Fruit fly (Drosophila melanogaster) whole organism, embryonic: ENCODE data around the gene CG14615.

Experiments
- Awh ChIP-seq: fragments of 200-800 bp; sonication (Bioruptor generic); IDR thresholded peaks from 2 replicates; pipeline ENCODE4, ENCODE4 v1.3.6; 2022; ENCODE audit warnings: missing biosample characterization, missing genetic modification characterization
- CG11560 ChIP-seq: fragments of 200-800 bp; sonication (Bioruptor generic); IDR thresholded peaks from 3 replicates; pipeline ENCODE4 v1.3.6; 2022; ENCODE audit warnings: missing biosample characterization, missing genetic modification characterization
- CG13894 ChIP-seq: fragments of 200-800 bp; sonication (Bioruptor generic); optimal IDR thresholded peaks from 3 replicates; lab custom pipeline; 2018; ENCODE audit warnings: missing biosample characterization, mild to moderate bottlenecking, missing genetic modification characterization, moderate library complexity
- CG14667 ChIP-seq: fragments of 200-800 bp; sonication (Bioruptor generic); IDR thresholded peaks from 2 replicates; pipeline ENCODE4 v1.3.6; 2022; ENCODE audit warnings: missing biosample characterization, missing genetic modification characterization
- CG18011 ChIP-seq: fragments of 200-800 bp; sonication (Bioruptor generic); optimal IDR thresholded peaks from 2 replicates; lab custom pipeline; 2017; ENCODE audit warnings: missing biosample characterization, missing genetic modification characterization, mild to moderate bottlenecking, moderate library complexity, missing genotype
- CG1832 ChIP-seq: fragments of 200-800 bp; sonication (Bioruptor generic); optimal IDR thresholded peaks from 2 replicates; lab custom pipeline; 2017; ENCODE audit warnings: missing biosample characterization, mild to moderate bottlenecking, missing genetic modification characterization, inconsistent platforms
- CG18619 ChIP-seq: fragments of 200-800 bp; sonication (Bioruptor generic); optimal IDR thresholded peaks from 3 replicates; lab custom pipeline; 2017; ENCODE audit warnings: missing biosample characterization, mild to moderate bottlenecking, missing genetic modification characterization
- CG18764 ChIP-seq: fragments of 200-800 bp; sonication (Bioruptor generic); optimal IDR thresholded peaks from 3 replicates; lab custom pipeline; 2016; ENCODE audit warnings: missing biosample characterization, missing genetic modification characterization
- CG2889 ChIP-seq: fragments of 200-800 bp; sonication (Bioruptor generic); IDR thresholded peaks from 3 replicates; pipeline ENCODE4 v1.3.6; 2022; ENCODE audit warnings: missing biosample characterization, missing genetic modification characterization
- CG31224 ChIP-seq: fragments of 200-800 bp; sonication (Bioruptor generic); IDR thresholded peaks from 2 replicates; pipeline ENCODE4 v1.3.6; 2022; ENCODE audit warnings: missing biosample characterization, missing genetic modification characterization
- CG3281 ChIP-seq: fragments of 200-800 bp; sonication (Bioruptor generic); optimal IDR thresholded peaks from 3 replicates; lab custom pipeline; 2017; ENCODE audit warnings: missing biosample characterization, mild to moderate bottlenecking, missing genetic modification characterization
- CG33557 ChIP-seq: fragments of 200-800 bp; sonication (Bioruptor generic); optimal IDR thresholded peaks from 2 replicates; lab custom pipeline; 2019; ENCODE audit warnings: missing biosample characterization, mild to moderate bottlenecking, missing genetic modification characterization, moderate library complexity
- CG3726 ChIP-seq: fragments of 200-800 bp; sonication (Bioruptor generic); IDR thresholded peaks from 3 replicates; pipeline ENCODE4, ENCODE4 v1.3.6; 2022; ENCODE audit warnings: missing biosample characterization, missing genetic modification characterization
- CG42726 ChIP-seq: fragments of 200-800 bp; sonication (Bioruptor generic); IDR thresholded peaks from 2 replicates; pipeline ENCODE4 v1.3.6; 2022; ENCODE audit warnings: missing biosample characterization, missing genetic modification characterization; ENCODE audit not compliant: partially characterized antibody
- CG4820 ChIP-seq: fragments of 200-800 bp; sonication (Bioruptor generic); optimal IDR thresholded peaks from 3 replicates; lab custom pipeline; 2016; ENCODE audit warnings: missing biosample characterization, missing genetic modification characterization
- CG6791 ChIP-seq: fragments of 200-800 bp; sonication (Bioruptor generic); IDR thresholded peaks from 3 replicates; pipeline ENCODE4 v1.3.6; 2022; ENCODE audit warnings: missing biosample characterization, missing genetic modification characterization; ENCODE audit not compliant: partially characterized antibody
- CG7839 ChIP-seq: fragments of 200-800 bp; sonication (Bioruptor generic); optimal IDR thresholded peaks from 3 replicates; lab custom pipeline; 2018; ENCODE audit warnings: missing biosample characterization, mild to moderate bottlenecking, missing genetic modification characterization, moderate library complexity
- CG9215 ChIP-seq: fragments of 200-800 bp; sonication (Bioruptor generic); IDR thresholded peaks from 2 replicates; pipeline ENCODE4 v1.3.6; 2022; ENCODE audit warnings: missing biosample characterization, missing genetic modification characterization
- CG9817 ChIP-seq: fragments of 200-800 bp; sonication (Bioruptor generic); optimal IDR thresholded peaks from 2 replicates; lab custom pipeline; 2018; ENCODE audit warnings: missing biosample characterization, mild to moderate bottlenecking, missing genetic modification characterization, moderate library complexity
- CHES-1-like ChIP-seq: fragments of 200-800 bp; sonication (Bioruptor generic); optimal IDR thresholded peaks from 2 replicates; lab custom pipeline; 2016; ENCODE audit warnings: missing biosample characterization, missing genetic modification characterization
- Ets65A ChIP-seq: fragments of 200-800 bp; sonication (Bioruptor generic); peaks from one replicate; lab custom pipeline; 2016; ENCODE audit warnings: missing biosample characterization, missing genetic modification characterization
- Gug ChIP-seq: fragments of 200-800 bp; sonication (Bioruptor generic); IDR thresholded peaks from 4 replicates; pipeline ENCODE4 v1.3.6; 2022; ENCODE audit warnings: missing biosample characterization, missing genetic modification characterization
- Hr51 ChIP-seq, 2 experiments: fragments of 200-800 bp; sonication (Bioruptor generic); optimal IDR thresholded peaks; 2 replicates in 1 of 2; 3 replicates in 1 of 2; lab custom pipeline; 2016 to 2018; ENCODE audit warnings: missing biosample characterization in 2 of 2, missing genetic modification characterization in 2 of 2, mild to moderate bottlenecking in 1 of 2, moderate library complexity in 1 of 2
- Lim3 ChIP-seq: fragments of 200-800 bp; sonication (Bioruptor generic); IDR thresholded peaks from 2 replicates; pipeline ENCODE4 v1.3.6; 2022; ENCODE audit warnings: missing biosample characterization, missing genetic modification characterization
- Pdp1 ChIP-seq, 2 experiments: fragments of 200-800 bp; sonication (Bioruptor generic); optimal IDR thresholded peaks; 3 replicates each; lab custom pipeline; 2016; ENCODE audit warnings: missing biosample characterization in 2 of 2, missing genetic modification characterization in 2 of 2, mild to moderate bottlenecking in 1 of 2, moderate library complexity in 1 of 2
- Spps ChIP-seq: fragments of 200-800 bp; sonication (Bioruptor generic); optimal IDR thresholded peaks from 2 replicates; lab custom pipeline; 2018; ENCODE audit warnings: missing biosample characterization, mild to moderate bottlenecking, missing genetic modification characterization
- Xbp1 ChIP-seq: fragments of 200-800 bp; sonication (Bioruptor generic); optimal IDR thresholded peaks from 3 replicates; lab custom pipeline; 2016; ENCODE audit warnings: missing biosample characterization, mild to moderate bottlenecking, missing genetic modification characterization
- al ChIP-seq: fragments of 200-800 bp; sonication (Bioruptor generic); IDR thresholded peaks from 2 replicates; pipeline ENCODE4 v1.3.6; 2022; ENCODE audit warnings: missing biosample characterization, missing genetic modification characterization
- ash1 ChIP-seq: fragments of 200-800 bp; sonication (Bioruptor generic); optimal IDR thresholded peaks from 2 replicates; lab custom pipeline; 2018; ENCODE audit warnings: missing biosample characterization, mild to moderate bottlenecking, missing genetic modification characterization
- br ChIP-seq: fragments of >200 bp; optimal IDR thresholded peaks from 2 replicates; lab custom pipeline; 2017
- btn ChIP-seq: fragments of 200-800 bp; sonication (Bioruptor generic); optimal IDR thresholded peaks from 2 replicates; lab custom pipeline; 2016; ENCODE audit warnings: missing biosample characterization, missing genetic modification characterization
- cad ChIP-seq: fragments of >200 bp; optimal IDR thresholded peaks from 2 replicates; lab custom pipeline; 2017; ENCODE audit warnings: missing biosample characterization, missing genetic modification characterization
- chm ChIP-seq: fragments of 200-800 bp; sonication (Bioruptor generic); IDR thresholded peaks from 2 replicates; pipeline ENCODE4 v1.3.6; 2022; ENCODE audit warnings: missing biosample characterization, missing genetic modification characterization
- dan ChIP-seq: fragments of 200-800 bp; sonication (Bioruptor generic); IDR thresholded peaks from 2 replicates; pipeline ENCODE4 v1.3.6; 2022; ENCODE audit warnings: missing biosample characterization, missing genetic modification characterization
- danr ChIP-seq: fragments of 200-800 bp; sonication (Bioruptor generic); IDR thresholded peaks from 2 replicates; pipeline ENCODE4 v1.3.6; 2022; ENCODE audit warnings: missing biosample characterization, missing genetic modification characterization
- dm ChIP-seq: fragments of 200-800 bp; sonication (Bioruptor generic); optimal IDR thresholded peaks from 3 replicates; lab custom pipeline; 2016; ENCODE audit warnings: missing biosample characterization, missing genetic modification characterization
- dysf ChIP-seq: fragments of 200-800 bp; sonication (Bioruptor generic); IDR thresholded peaks from 3 replicates; pipeline ENCODE4 v1.3.6; 2022; ENCODE audit warnings: missing biosample characterization, missing genetic modification characterization
- ems ChIP-seq: fragments of 200-800 bp; sonication (Bioruptor generic); optimal IDR thresholded peaks from 3 replicates; lab custom pipeline; 2016; ENCODE audit warnings: missing biosample characterization, missing genetic modification characterization
- ewg ChIP-seq: fragments of 200-800 bp; sonication (Bioruptor generic); optimal IDR thresholded peaks from 3 replicates; lab custom pipeline; 2017; ENCODE audit warnings: mild to moderate bottlenecking, missing biosample characterization, missing genetic modification reagents, missing genetic modification characterization
- eyg ChIP-seq: fragments of 200-800 bp; sonication (Bioruptor generic); optimal IDR thresholded peaks from 3 replicates; lab custom pipeline; 2016; ENCODE audit warnings: missing biosample characterization, missing genetic modification characterization
- fd64A ChIP-seq: fragments of 200-800 bp; sonication (Bioruptor generic); optimal IDR thresholded peaks from 3 replicates; lab custom pipeline; 2018; ENCODE audit warnings: missing biosample characterization, mild to moderate bottlenecking, missing genetic modification characterization
- gcm2 ChIP-seq: fragments of 200-800 bp; sonication (Bioruptor generic); optimal IDR thresholded peaks from 2 replicates; lab custom pipeline; 2016; ENCODE audit warnings: missing biosample characterization, missing genetic modification characterization
- grau ChIP-seq: fragments of 200-800 bp; optimal IDR thresholded peaks from 3 replicates; lab custom pipeline; 2019; ENCODE audit warnings: missing biosample characterization, mild to moderate bottlenecking, missing genetic modification characterization, moderate library complexity
- h ChIP-seq: fragments of >200 bp; optimal IDR thresholded peaks from 2 replicates; lab custom pipeline; 2017
- inv ChIP-seq: fragments of 200-800 bp; sonication (Bioruptor generic); IDR thresholded peaks from 2 replicates; pipeline ENCODE4 v1.3.6; 2022; ENCODE audit warnings: missing biosample characterization, missing genetic modification characterization; ENCODE audit not compliant: partially characterized antibody
- klu ChIP-seq: fragments of 200-800 bp; sonication (Bioruptor generic); IDR thresholded peaks from 2 replicates; pipeline ENCODE4 v1.3.6; 2022; ENCODE audit warnings: missing biosample characterization, missing genetic modification characterization
- nmo ChIP-seq: fragments of 200-800 bp; sonication (Bioruptor generic); optimal IDR thresholded peaks from 2 replicates; lab custom pipeline; 2018; ENCODE audit warnings: missing biosample characterization, mild to moderate bottlenecking, missing genetic modification characterization, moderate library complexity
- pho ChIP-seq: fragments of 200-800 bp; sonication (Bioruptor generic); optimal IDR thresholded peaks from 2 replicates; lab custom pipeline; 2016; ENCODE audit warnings: missing biosample characterization, missing genetic modification characterization
- pita ChIP-seq: fragments of 200-800 bp; sonication (Bioruptor generic); optimal IDR thresholded peaks from 2 replicates; lab custom pipeline; 2017; ENCODE audit warnings: missing biosample characterization, mild to moderate bottlenecking, missing genetic modification characterization
- rib ChIP-seq: fragments of 200-800 bp; sonication (Bioruptor generic); IDR thresholded peaks from 2 replicates; pipeline ENCODE4 v1.3.6; 2022; ENCODE audit warnings: missing biosample characterization, missing genetic modification characterization
- zfh1 ChIP-seq: fragments of 200-800 bp; sonication (Bioruptor generic); IDR thresholded peaks from 3 replicates; pipeline ENCODE4 v1.3.6; 2022; ENCODE audit warnings: missing biosample characterization, missing genetic modification characterization

CG14615 gene

dm6 chrX:22449191-22449787, at the start of gene CG14615, which contains the start of gene tilB (continued):
- TF ChIP-seq h (lab: Kevin White, UChicago) (no peak), CG14667 (GFP tag; lab: Robert Waterston, UW) (no peak), fd64A (no peak), Pdp1 (GFP tag; optimal IDR thresholded peaks at IDR 0.05; lab: Kevin White, UChicago) (peak in 1 of 2 experiments; percentile 21), Spps (no peak), danr (GFP tag; lab: Robert Waterston, UW) (no peak), CG6791 (no peak), CG7839 (tag; lab: Kevin White, UChicago) (no peak), zfh1 (GFP tag; lab: Robert Waterston, UW) (no peak), Awh (GFP tag; lab: Robert Waterston, UW) (no peak), chm (GFP tag; lab: Robert Waterston, UW) (no peak), CG18011 (GFP tag; lab: Kevin White, UChicago) (no peak), Hr51 (GFP tag; optimal IDR thresholded peaks at IDR 0.05; lab: Kevin White, UChicago) (no peak), CHES-1-like (GFP tag; lab: Kevin White, UChicago) (no peak), gcm2 (GFP tag; lab: Kevin White, UChicago) (no peak), klu (GFP tag; lab: Robert Waterston, UW) (no peak), dan (GFP tag; lab: Robert Waterston, UW) (no peak), pita (no peak), inv (peak; percentile 10; the same call in 1 of the 2 replicates), cad (GFP tag; lab: Kevin White, UChicago) (no peak), CG33557 (GFP tag; lab: Kevin White, UChicago) (no peak), eyg (GFP tag; lab: Kevin White, UChicago) (no peak), Xbp1 (GFP tag; lab: Kevin White, UChicago) (peak; percentile 3), Lim3 (no peak), rib (GFP tag; lab: Robert Waterston, UW) (no peak), ems (GFP tag; lab: Kevin White, UChicago) (peak; percentile 25), CG42726 (GFP tag; lab: Robert Waterston, UW) (no peak), CG13894 (no peak), al (GFP tag; lab: Robert Waterston, UW) (no peak), ewg (no peak), pho (GFP tag; lab: Kevin White, UChicago) (no peak), CG9817 (tag; lab: Kevin White, UChicago) (peak; percentile 8), CG31224 (GFP tag; lab: Robert Waterston, UW) (no peak), grau (tag; lab: Kevin White, UChicago) (peak; percentile 47), nmo (GFP tag; lab: Kevin White, UChicago) (peak; percentile 22), CG18764 (GFP tag; lab: Kevin White, UChicago) (no peak), ash1 (GFP tag; lab: Kevin White, UChicago) (no peak), dysf (0 out of 3 replicates have a peak, but pooled peaks have one; percentile 18), Gug (GFP tag; lab: Robert Waterston, UW) (peak; percentile 42; the same call in 2 of the 4 replicates), CG9215 (no peak), CG3281 (GFP tag; lab: Kevin White, UChicago) (peak; percentile 59), CG11560 (tag; lab: Robert Waterston, UW) (no peak), CG2889 (GFP tag; lab: Robert Waterston, UW) (no peak), btn (no peak), Ets65A (GFP tag; lab: Kevin White, UChicago) (peak; percentile 64), CG1832 (GFP tag; lab: Kevin White, UChicago) (no peak), br (lab: Kevin White, UChicago) (no peak), CG4820 (no peak), dm (no peak), CG18619 (GFP tag; lab: Kevin White, UChicago) (no peak), CG3726 (GFP tag; lab: Robert Waterston, UW) (no peak)
